Worm (Caenorhabditis elegans) whole organism, mixed stage, embryonic: ENCODE data around the gene F58B4.2.

Experiments used
- hlh-1 ChIP-seq: fragments of 150-350 bp; optimal IDR thresholded peaks from 2 replicates; lab custom pipeline; 2014; ENCODE audit warnings: missing biosample characterization, missing genetic modification reagents, missing genetic modification characterization
- lsy-2 ChIP-seq: fragments of 150-350 bp; optimal IDR thresholded peaks from 2 replicates; lab custom pipeline; 2014; ENCODE audit warnings: missing biosample characterization, missing genetic modification characterization
- mep-1 ChIP-seq: fragments of 150-350 bp; optimal IDR thresholded peaks from 2 replicates; lab custom pipeline; 2017; ENCODE audit warnings: missing biosample characterization, missing genetic modification reagents, missing genetic modification characterization, inconsistent platforms
- nhr-12 ChIP-seq: fragments of 150-350 bp; optimal IDR thresholded peaks from 2 replicates; lab custom pipeline; 2014; ENCODE audit warnings: missing biosample characterization, missing genetic modification characterization
- nhr-237 ChIP-seq: fragments of 150-350 bp; optimal IDR thresholded peaks from 2 replicates; lab custom pipeline; 2014; ENCODE audit warnings: missing biosample characterization, missing genetic modification characterization
- nhr-76 ChIP-seq: sonication (generic microtip); optimal IDR thresholded peaks from 2 replicates; lab custom pipeline; 2017; ENCODE audit warnings: missing biosample characterization, missing genetic modification characterization
- pha-4 ChIP-seq: fragments of 150-350 bp; optimal IDR thresholded peaks from 2 replicates; lab custom pipeline; 2018; ENCODE audit warnings: missing biosample characterization, missing genetic modification reagents, missing genetic modification characterization
- tbx-8 ChIP-seq: fragments of 200-800 bp; sonication (Bioruptor generic); optimal IDR thresholded peaks from 2 replicates; lab custom pipeline; 2018; ENCODE audit warnings: mild to moderate bottlenecking, missing genetic modification characterization, moderate library complexity, missing compliant biosample characterization
- ztf-11 ChIP-seq: fragments of 150-350 bp; optimal IDR thresholded peaks from 2 replicates; lab custom pipeline; 2014; ENCODE audit warnings: missing biosample characterization, missing genetic modification characterization

DNA sequence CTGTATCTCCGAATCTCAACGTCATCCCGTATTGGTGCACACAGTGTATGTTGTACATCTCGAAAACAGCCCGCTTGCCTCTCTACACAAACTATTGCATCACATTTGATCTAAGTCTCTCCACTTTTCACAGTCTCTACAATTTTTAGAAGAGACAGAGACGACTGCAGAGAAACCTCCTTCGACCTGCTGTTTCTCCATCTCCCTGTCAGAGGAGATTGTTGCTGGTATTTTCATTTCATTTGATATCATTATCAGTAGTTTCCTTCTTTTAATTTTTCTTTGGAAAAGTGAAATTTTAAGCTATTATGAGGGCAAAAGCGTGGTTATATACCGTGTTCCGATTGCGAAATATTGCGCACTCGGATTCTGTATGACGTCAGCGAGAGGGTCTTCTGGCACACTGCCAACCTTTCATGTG, 22.3 kb upstream of the F58B4.2 start:
- peak; percentile 4 for TF ChIP-seq pha-4 (tag; lab: Kevin White, UChicago)
- peak; percentile 9 for TF ChIP-seq hlh-1 (tag; lab: Kevin White, UChicago)
- TF ChIP-seq nhr-237 (tag; lab: Kevin White, UChicago) = no peak
- peak; percentile 22 for TF ChIP-seq lsy-2 (tag; lab: Kevin White, UChicago)
- peak; percentile 50 for TF ChIP-seq mep-1 (tag; lab: Kevin White, UChicago)
- no peak for TF ChIP-seq ztf-11
- TF ChIP-seq nhr-76 (tag; lab: Kevin White, UChicago) = no peak
- TF ChIP-seq nhr-12 (tag; lab: Kevin White, UChicago) = no peak
- no peak for TF ChIP-seq tbx-8
